Worm (Caenorhabditis elegans): ENCODE measurements around the gene grl-14.

grl-14 gene

DNA sequence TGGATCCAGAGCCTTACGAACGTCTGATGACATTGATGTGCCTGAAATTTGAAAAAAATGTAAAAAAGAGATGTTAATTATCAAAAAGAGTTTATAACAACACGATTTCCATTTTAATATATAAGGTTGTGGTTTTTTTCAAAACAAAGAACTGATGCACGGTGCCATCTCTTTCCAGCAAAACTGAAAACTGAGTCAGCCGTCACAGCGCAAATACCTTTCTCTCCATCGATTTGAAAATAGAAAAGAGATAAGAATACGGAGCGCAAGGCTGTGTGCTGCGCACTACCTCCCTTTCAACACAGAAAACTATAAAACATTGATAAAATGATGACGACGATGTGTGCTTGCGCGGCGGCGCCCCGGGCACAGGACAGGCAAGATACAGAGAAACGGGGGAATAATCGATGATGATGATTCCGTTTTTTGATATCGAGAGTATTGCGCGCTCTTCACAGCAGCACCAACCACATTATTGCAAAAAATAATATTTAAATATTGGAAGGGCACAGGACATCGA, 32.9 kb upstream of the grl-14 start, which contains the start of gene Y44A6D.3:
TSS of gene Y44A6D.3 (minus strand) at position 51 of the 520 bp plus-strand sequence.
- TF ChIP-seq flt-1 (GFP tag; IDR thresholded peaks at IDR 0.05) (no peak), ceh-13 (GFP tag; optimal IDR thresholded peaks at IDR 0.05) (no peak), ets-7 (tag; optimal IDR thresholded peaks at IDR 0.05) (no peak), sea-1 (GFP tag; conservative IDR thresholded peaks at IDR 0.05) (no peak), tbx-11 (GFP tag; IDR thresholded peaks at IDR 0.05) (no peak), hnd-1 (tag; optimal IDR thresholded peaks at IDR 0.05) (no peak)

DNA sequence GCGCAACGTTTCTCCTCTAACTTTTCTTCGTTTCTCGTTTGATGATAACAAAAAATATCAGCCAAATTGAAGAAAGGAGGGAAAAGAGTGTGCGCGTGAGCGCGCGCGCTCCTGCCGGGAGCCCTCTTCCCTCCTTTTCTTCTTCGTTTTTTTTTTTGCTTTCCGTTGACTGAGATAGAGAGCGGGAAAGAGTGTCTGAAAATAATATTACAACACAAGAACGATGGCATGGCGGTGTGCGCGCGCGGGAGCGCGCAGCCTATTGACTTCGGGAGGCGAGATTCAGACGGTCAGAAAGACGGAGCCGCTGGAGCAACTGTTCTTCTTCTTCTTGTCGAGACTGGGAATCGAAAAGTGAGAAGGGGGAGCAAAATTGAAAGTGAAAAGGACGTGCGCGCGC, 31.6 kb upstream of the grl-14 start:
- TF ChIP-seq pes-1 (GFP tag; IDR thresholded peaks at IDR 0.05) = peak; percentile 41; the same call in 1 of the 2 replicates
- TF ChIP-seq B0310.2 (tag; optimal IDR thresholded peaks at IDR 0.05) = no peak

DNA sequence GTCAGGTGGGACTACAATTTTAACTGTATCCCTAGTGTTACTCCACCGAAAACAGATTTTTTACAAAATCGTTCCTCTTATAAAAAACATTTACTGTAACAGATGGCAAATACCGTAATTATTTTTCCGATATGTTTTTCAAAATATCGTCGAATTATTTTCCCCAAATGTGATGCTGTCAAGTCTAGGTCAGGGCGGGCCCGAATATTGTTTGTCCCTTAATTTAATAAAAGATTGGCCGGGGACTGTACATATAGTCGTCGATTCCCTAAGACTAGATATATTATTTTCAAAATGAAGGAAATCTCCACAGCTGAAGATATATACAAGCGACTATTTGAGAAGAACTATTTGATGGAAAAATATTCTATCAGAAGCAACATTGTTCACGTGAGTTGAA, 27.4 kb upstream of the grl-14 start, which contains the start of gene sdf-9:
TSS of gene sdf-9 (plus strand) at position 301 of the 400 bp plus-strand sequence.
- TF ChIP-seq tra-4 (tag; optimal IDR thresholded peaks at IDR 0.05) (no peak), flt-1 (GFP tag; IDR thresholded peaks at IDR 0.05) (no peak), pes-1 (GFP tag; IDR thresholded peaks at IDR 0.05) (no peak), F13C5.2 (tag; optimal IDR thresholded peaks at IDR 0.05) (no peak), sea-1 (GFP tag; conservative IDR thresholded peaks at IDR 0.05) (no peak), aly-1 (tag; optimal IDR thresholded peaks at IDR 0.05) (no peak), tbx-11 (GFP tag; IDR thresholded peaks at IDR 0.05) (no peak)

DNA sequence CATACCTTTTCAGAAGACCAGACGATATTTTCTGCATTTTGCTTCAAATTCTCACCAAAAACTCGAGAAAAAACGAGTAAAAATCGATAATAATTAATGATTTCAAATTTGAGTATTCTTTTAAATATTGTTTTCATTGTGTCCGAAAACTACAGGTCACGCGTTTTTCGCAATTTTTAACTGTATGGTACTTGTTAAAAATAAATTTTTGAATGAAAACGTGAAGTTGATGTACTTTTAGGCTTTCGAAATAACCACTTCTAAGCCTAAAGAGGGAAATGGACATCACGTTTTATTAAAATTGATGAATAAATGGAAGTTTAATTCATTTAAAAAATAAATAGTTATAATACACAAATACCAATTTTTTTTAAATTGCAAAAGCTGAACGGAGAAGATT, 22.5 kb upstream of the grl-14 start, which contains the start of gene Y44A6D.5:
TSS of gene Y44A6D.5 (minus strand) at position 101 of the 400 bp plus-strand sequence.
- TF ChIP-seq ceh-36 (tag; optimal IDR thresholded peaks at IDR 0.05) (no peak), hnd-1 (tag; optimal IDR thresholded peaks at IDR 0.05) (no peak), B0310.2 (tag; optimal IDR thresholded peaks at IDR 0.05) (no peak), aly-1 (tag; optimal IDR thresholded peaks at IDR 0.05) (no peak), tbx-37 (GFP tag; conservative IDR thresholded peaks at IDR 0.05) (no peak), ceh-13 (GFP tag; optimal IDR thresholded peaks at IDR 0.05) (no peak), flt-1 (GFP tag; IDR thresholded peaks at IDR 0.05) (no peak), scrt-1 (GFP tag; IDR thresholded peaks at IDR 0.05) (no peak), tbx-11 (GFP tag; IDR thresholded peaks at IDR 0.05) (no peak), ets-7 (tag; optimal IDR thresholded peaks at IDR 0.05) (no peak), sea-1 (GFP tag; conservative IDR thresholded peaks at IDR 0.05) (no peak), ama-1 (optimal IDR thresholded peaks at IDR 0.05) (no peak), pes-1 (GFP tag; IDR thresholded peaks at IDR 0.05) (no peak), hmg-4 (GFP tag; optimal IDR thresholded peaks at IDR 0.05) (no peak), F13C5.2 (tag; optimal IDR thresholded peaks at IDR 0.05) (no peak), tra-4 (tag; optimal IDR thresholded peaks at IDR 0.05) (no peak), hmbx-1 (tag; optimal IDR thresholded peaks at IDR 0.05) (no peak)

DNA sequence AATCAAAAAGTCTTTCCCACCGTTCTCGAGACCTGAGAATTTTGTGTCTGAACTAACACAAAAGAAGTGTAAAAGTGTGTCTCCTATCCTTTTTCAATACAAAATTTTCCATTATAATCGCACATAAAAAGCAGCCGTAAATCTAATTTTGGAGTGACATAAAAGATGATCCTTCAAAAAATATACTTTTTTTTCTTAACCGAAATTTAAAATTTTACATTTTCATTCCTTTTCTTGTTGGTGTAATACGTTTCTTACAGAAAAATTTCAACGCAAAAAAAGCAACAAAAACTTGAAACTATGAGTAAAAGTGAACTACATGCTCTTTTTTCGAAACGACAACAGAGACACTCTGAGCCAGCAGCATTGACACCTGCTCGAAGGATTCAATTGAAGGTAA, 18.3 kb upstream of the grl-14 start, which contains the start of gene Y44A6D.6:
TSS of gene Y44A6D.6 (plus strand) at position 301 of the 400 bp plus-strand sequence.
- no peak for TF ChIP-seq hnd-1 (tag; optimal IDR thresholded peaks at IDR 0.05)
- no peak for TF ChIP-seq hmbx-1 (tag; optimal IDR thresholded peaks at IDR 0.05)
- no peak for TF ChIP-seq ets-7 (tag; optimal IDR thresholded peaks at IDR 0.05)
- no peak for TF ChIP-seq aly-1 (tag; optimal IDR thresholded peaks at IDR 0.05)
- no peak for TF ChIP-seq ama-1 (optimal IDR thresholded peaks at IDR 0.05)
- no peak for TF ChIP-seq F13C5.2 (tag; optimal IDR thresholded peaks at IDR 0.05)
- no peak for TF ChIP-seq scrt-1 (GFP tag; IDR thresholded peaks at IDR 0.05)
- TF ChIP-seq tra-4 (tag; optimal IDR thresholded peaks at IDR 0.05) = no peak
- TF ChIP-seq hmg-4 (GFP tag; optimal IDR thresholded peaks at IDR 0.05) = no peak
- TF ChIP-seq tbx-11 (GFP tag; IDR thresholded peaks at IDR 0.05) = no peak
- no peak for TF ChIP-seq ceh-36 (tag; optimal IDR thresholded peaks at IDR 0.05)
- no peak for TF ChIP-seq pes-1 (GFP tag; IDR thresholded peaks at IDR 0.05)
- TF ChIP-seq tbx-37 (GFP tag; conservative IDR thresholded peaks at IDR 0.05) = no peak

DNA sequence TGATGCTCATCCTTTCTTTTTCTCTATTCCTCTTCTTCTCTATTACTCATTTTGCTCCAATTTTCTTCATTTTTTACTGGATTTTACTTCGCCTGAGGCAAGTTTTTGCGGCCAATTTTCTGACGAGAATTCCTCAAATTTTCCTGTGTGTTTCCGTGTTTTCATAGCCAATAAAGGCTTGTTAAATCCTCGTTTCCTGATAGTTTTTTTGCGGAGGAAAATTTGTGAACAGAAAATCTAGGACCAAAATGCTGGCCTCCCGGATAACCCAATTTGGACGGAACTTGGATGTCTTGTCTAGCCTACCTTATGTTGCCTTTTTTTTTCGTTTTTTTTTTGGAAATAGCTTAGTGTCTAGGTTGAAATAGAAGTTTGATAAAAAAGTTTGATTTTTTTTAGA, 11.7 kb upstream of the grl-14 start:
- TF ChIP-seq hmbx-1 (tag; optimal IDR thresholded peaks at IDR 0.05) (no peak), sea-1 (GFP tag; conservative IDR thresholded peaks at IDR 0.05) (no peak), pes-1 (GFP tag; IDR thresholded peaks at IDR 0.05) (no peak), B0310.2 (tag; optimal IDR thresholded peaks at IDR 0.05) (no peak)

DNA sequence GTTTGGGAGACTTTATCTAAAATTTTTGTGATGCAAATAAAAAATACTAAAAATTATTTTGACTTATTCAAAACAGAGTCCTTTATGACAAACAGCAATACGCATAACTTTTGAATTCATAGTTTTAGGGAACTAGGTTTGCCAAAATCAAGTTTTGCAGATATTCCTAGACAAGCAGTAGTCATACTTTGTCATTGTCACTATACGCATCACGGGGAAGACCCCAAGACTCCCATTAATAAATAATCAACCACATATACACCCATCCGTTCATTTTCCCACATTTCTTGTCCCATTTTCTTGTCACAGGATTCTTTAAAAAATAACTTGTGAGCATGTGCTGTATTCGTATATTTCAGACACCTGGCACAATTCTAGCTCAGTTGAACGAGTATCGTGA, 10.9 kb upstream of the grl-14 start, which contains the start of gene Y44A6D.7:
TSS of gene Y44A6D.7 (plus strand) at position 301 of the 400 bp plus-strand sequence.
- TF ChIP-seq ama-1 (optimal IDR thresholded peaks at IDR 0.05) (no peak), tbx-37 (GFP tag; conservative IDR thresholded peaks at IDR 0.05) (no peak), hnd-1 (tag; optimal IDR thresholded peaks at IDR 0.05) (no peak), sea-1 (GFP tag; conservative IDR thresholded peaks at IDR 0.05) (no peak), ceh-13 (GFP tag; optimal IDR thresholded peaks at IDR 0.05) (no peak), ceh-36 (tag; optimal IDR thresholded peaks at IDR 0.05) (no peak), tra-4 (tag; optimal IDR thresholded peaks at IDR 0.05) (no peak), scrt-1 (GFP tag; IDR thresholded peaks at IDR 0.05) (no peak), hmg-4 (GFP tag; optimal IDR thresholded peaks at IDR 0.05) (no peak), ets-7 (tag; optimal IDR thresholded peaks at IDR 0.05) (no peak), F13C5.2 (tag; optimal IDR thresholded peaks at IDR 0.05) (no peak)

DNA sequence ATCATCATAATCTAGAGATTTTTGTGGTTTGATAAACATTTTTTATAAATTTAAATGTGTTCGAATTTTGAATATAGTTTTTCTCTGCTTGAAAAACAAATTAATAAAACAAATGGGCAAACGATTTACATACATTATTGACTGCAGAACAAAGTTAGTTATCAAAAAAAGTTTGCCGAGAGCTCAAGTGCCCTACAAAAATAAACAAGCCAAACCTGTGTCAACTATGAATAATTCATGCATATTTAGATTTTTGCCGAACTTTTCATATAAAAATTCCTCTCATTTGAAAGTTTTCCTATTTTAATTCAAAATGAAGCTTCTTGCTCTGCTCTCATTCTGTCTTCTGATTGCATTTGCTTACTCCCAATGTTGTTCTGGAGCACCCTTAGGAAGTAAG, 9.5 kb upstream of the grl-14 start, which contains the start of gene sshk-1:
TSS of gene sshk-1 (plus strand) at position 301 of the 400 bp plus-strand sequence.
- no peak for TF ChIP-seq aly-1 (tag; optimal IDR thresholded peaks at IDR 0.05)
- no peak for TF ChIP-seq hmbx-1 (tag; optimal IDR thresholded peaks at IDR 0.05)
- no peak for TF ChIP-seq tra-4 (tag; optimal IDR thresholded peaks at IDR 0.05)
- TF ChIP-seq tbx-11 (GFP tag; IDR thresholded peaks at IDR 0.05) = no peak
- TF ChIP-seq hnd-1 (tag; optimal IDR thresholded peaks at IDR 0.05) = no peak
- no peak for TF ChIP-seq ceh-13 (GFP tag; optimal IDR thresholded peaks at IDR 0.05)
- TF ChIP-seq pes-1 (GFP tag; IDR thresholded peaks at IDR 0.05) = no peak

All from whole organism, early embryonic.